Worm (Caenorhabditis elegans): ENCODE results near the gene srt-29.

Gene srt-29

DNA sequence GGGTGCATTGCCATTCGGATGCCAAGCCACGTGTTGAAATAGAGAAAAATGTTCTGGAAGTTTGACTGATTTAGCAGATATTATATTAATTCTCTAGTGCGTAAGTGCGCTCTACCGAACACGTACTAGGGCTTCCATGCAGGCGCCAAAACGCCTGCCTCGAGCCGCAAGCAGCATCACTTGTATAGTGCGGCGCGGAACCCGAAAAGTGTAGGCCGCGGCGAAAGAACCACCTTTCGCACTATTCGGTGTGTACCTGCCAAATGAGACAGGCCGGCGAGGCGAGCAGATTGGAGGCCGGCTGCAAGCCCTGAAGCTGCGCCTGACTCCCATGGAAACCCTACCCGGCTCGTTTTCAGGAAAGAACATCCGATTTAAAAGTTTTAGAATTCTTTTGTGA lies 20.7 kb upstream of the srt-29 start:
- TF ChIP-seq nhr-25 (tag; optimal IDR thresholded peaks at IDR 0.05) (no peak), nhr-77 (tag; optimal IDR thresholded peaks at IDR 0.05) (no peak), lin-15B (tag; optimal IDR thresholded peaks at IDR 0.05) (no peak), lin-39 (tag; optimal IDR thresholded peaks at IDR 0.05) (no peak)

- no peak for TF ChIP-seq nhr-77 (tag; optimal IDR thresholded peaks at IDR 0.05)
- TF ChIP-seq mdl-1 (tag; optimal IDR thresholded peaks at IDR 0.05): no peak
- no peak for TF ChIP-seq nhr-12 (tag; optimal IDR thresholded peaks at IDR 0.05)
- no peak for TF ChIP-seq fkh-10 (GFP tag; optimal IDR thresholded peaks at IDR 0.05)
Measured at ce11 chrV:2738174-2738573, 19.2 kb upstream of the srt-29 start, which contains the start of gene srg-56. TSS of gene srg-56 (minus strand) at chrV:2738274.

- no peak for TF ChIP-seq egl-27 (tag; optimal IDR thresholded peaks at IDR 0.05)
- TF ChIP-seq unc-62 (GFP tag; optimal IDR thresholded peaks at IDR 0.05): no peak
- TF ChIP-seq zag-1 (tag; optimal IDR thresholded peaks at IDR 0.05): no peak
- no peak for TF ChIP-seq tbx-2 (tag; optimal IDR thresholded peaks at IDR 0.05)
- no peak for TF ChIP-seq nhr-11 (tag; optimal IDR thresholded peaks at IDR 0.05)
- no peak for TF ChIP-seq pqm-1 (tag; optimal IDR thresholded peaks at IDR 0.05)
- TF ChIP-seq R02D3.7 (tag; optimal IDR thresholded peaks at IDR 0.05): no peak
- no peak for TF ChIP-seq eor-1 (tag; optimal IDR thresholded peaks at IDR 0.05)
- TF ChIP-seq daf-12 (tag; optimal IDR thresholded peaks at IDR 0.05): no peak
- no peak for TF ChIP-seq fkh-10 (GFP tag; optimal IDR thresholded peaks at IDR 0.05)
- no peak for TF ChIP-seq ceh-16 (tag; optimal IDR thresholded peaks at IDR 0.05)
- no peak for TF ChIP-seq aly-2 (tag; optimal IDR thresholded peaks at IDR 0.05)
- TF ChIP-seq skn-1 (tag; optimal IDR thresholded peaks at IDR 0.05): no peak
- no peak for TF ChIP-seq elt-1 (tag; optimal IDR thresholded peaks at IDR 0.05)
- TF ChIP-seq nhr-237 (tag; optimal IDR thresholded peaks at IDR 0.05): no peak
- no peak for TF ChIP-seq nhr-67 (tag; optimal IDR thresholded peaks at IDR 0.05)
- no peak for TF ChIP-seq elt-3 (tag; optimal IDR thresholded peaks at IDR 0.05)
Measured at ce11 chrV:2734360-2734759, 15.4 kb upstream of the srt-29 start, which contains the start of gene srg-57. TSS of gene srg-57 (minus strand) at chrV:2734460.

DNA sequence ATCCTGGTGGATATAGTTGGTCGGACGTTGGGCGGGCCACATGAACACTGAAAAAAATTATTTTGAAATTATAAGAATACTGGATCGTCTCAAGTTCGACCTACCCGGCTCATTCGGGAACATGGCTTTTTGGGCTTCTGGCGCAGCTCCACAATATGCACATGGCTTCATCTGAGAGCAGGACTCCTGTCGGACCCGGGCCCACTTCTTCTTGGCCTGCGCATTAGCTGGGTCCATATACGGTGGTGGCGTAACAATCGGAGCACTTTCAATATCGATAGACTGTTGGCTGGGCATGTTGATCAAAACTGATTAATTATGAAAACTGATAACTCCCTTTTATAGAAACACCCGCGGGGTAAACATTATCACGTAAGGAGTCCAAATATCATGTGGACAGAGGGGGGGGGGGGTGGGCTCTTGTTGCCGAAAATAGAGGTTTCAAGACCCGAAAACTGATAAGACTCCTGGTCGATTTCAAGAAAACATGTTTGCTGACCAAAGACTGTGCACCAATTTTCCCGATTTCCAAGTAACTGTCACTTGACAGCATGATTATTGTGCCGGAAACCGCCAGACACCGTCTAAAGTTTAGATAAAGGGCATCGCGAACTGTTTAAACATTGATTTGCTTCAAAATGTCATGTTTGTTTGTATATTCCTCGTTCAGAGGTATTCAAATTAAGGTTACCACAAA lies 12.0 kb upstream of the srt-29 start, which contains the start of gene dod-3:
Gene dod-3, minus strand, starts transcription at position 315 of the 697 bp plus-strand sequence.
- TF ChIP-seq elt-2 (tag; optimal IDR thresholded peaks at IDR 0.05) (peak; percentile 95), ceh-16 (tag; optimal IDR thresholded peaks at IDR 0.05) (no peak), sea-2 (GFP tag; optimal IDR thresholded peaks at IDR 0.05) (no peak), pqm-1 (tag; optimal IDR thresholded peaks at IDR 0.05) (peak; percentile 67), ama-1 (optimal IDR thresholded peaks at IDR 0.05) (peak; percentile 70)

ce11 chrV:2728236-2728635 lies 9.3 kb upstream of the srt-29 start, which contains the start of gene str-33:
TSS of gene str-33 (plus strand) at chrV:2728536.
- TF ChIP-seq ceh-82 (tag; optimal IDR thresholded peaks at IDR 0.05) (no peak), nfya-1 (tag; optimal IDR thresholded peaks at IDR 0.05; ENCODE audit: insufficient read depth) (no peak), jun-1 (tag; optimal IDR thresholded peaks at IDR 0.05) (no peak), nhr-11 (tag; optimal IDR thresholded peaks at IDR 0.05) (no peak), ama-1 (optimal IDR thresholded peaks at IDR 0.05) (no peak), pha-4 (tag; optimal IDR thresholded peaks at IDR 0.05) (no peak), nhr-77 (tag; optimal IDR thresholded peaks at IDR 0.05) (no peak), unc-39 (tag; optimal IDR thresholded peaks at IDR 0.05) (no peak), nhr-237 (tag; optimal IDR thresholded peaks at IDR 0.05) (no peak), fkh-2 (tag; optimal IDR thresholded peaks at IDR 0.05) (no peak), skn-1 (tag; optimal IDR thresholded peaks at IDR 0.05) (no peak), egl-27 (tag; optimal IDR thresholded peaks at IDR 0.05) (no peak), tbx-2 (tag; optimal IDR thresholded peaks at IDR 0.05) (no peak), R02D3.7 (tag; optimal IDR thresholded peaks at IDR 0.05) (no peak), nhr-25 (tag; optimal IDR thresholded peaks at IDR 0.05) (no peak), elt-1 (tag; optimal IDR thresholded peaks at IDR 0.05) (no peak), pqm-1 (tag; optimal IDR thresholded peaks at IDR 0.05) (no peak), ceh-9 (tag; optimal IDR thresholded peaks at IDR 0.05) (no peak), nhr-23 (tag; optimal IDR thresholded peaks at IDR 0.05) (no peak)

Measured in whole organism, L3 larva.